Worm (Caenorhabditis elegans) whole organism, young adult: ENCODE data around the gene Y44F5A.1.

Source experiments
- B0035.1 ChIP-seq: sonication (generic microtip); optimal IDR thresholded peaks from 2 replicates; lab custom pipeline; 2016; ENCODE audit warnings: missing genetic modification characterization, mild to moderate bottlenecking, missing compliant biosample characterization, missing genotype, missing genetic modification reagents
- C17E4.6 ChIP-seq: fragments of 200-800 bp; sonication (Bioruptor generic); IDR thresholded peaks from 2 replicates; pipeline ENCODE4 v1.3.6; 2022; ENCODE audit warnings: missing genetic modification reagents, missing genetic modification characterization, missing compliant biosample characterization
- D2030.7 ChIP-seq: fragments of 200-800 bp; sonication (Bioruptor generic); IDR thresholded peaks from 2 replicates; pipeline ENCODE4 v1.3.6; 2022; ENCODE audit warnings: missing genetic modification reagents, missing genetic modification characterization, missing compliant biosample characterization
- F37B4.10 ChIP-seq: fragments of 200-800 bp; sonication (Bioruptor generic); IDR thresholded peaks from 2 replicates; pipeline ENCODE4 v1.3.6; 2022; ENCODE audit warnings: missing genetic modification characterization, missing compliant biosample characterization
- F49E8.2 ChIP-seq: sonication (generic microtip); optimal IDR thresholded peaks from 3 replicates; lab custom pipeline; 2017; ENCODE audit warnings: missing genetic modification characterization, mild to moderate bottlenecking, missing compliant biosample characterization, antibody characterized with exemption, moderate library complexity; ENCODE audit not compliant: insufficient read depth
- F57A8.1 ChIP-seq: fragments of 200-800 bp; sonication (Bioruptor generic); optimal IDR thresholded peaks from 2 replicates; lab custom pipeline; 2018; ENCODE audit warnings: mild to moderate bottlenecking, missing genetic modification characterization, moderate library complexity, missing compliant biosample characterization
- K11D2.4 ChIP-seq: fragments of 200-800 bp; sonication (Bioruptor generic); IDR thresholded peaks from 2 replicates; pipeline ENCODE4 v1.3.6; 2022; ENCODE audit warnings: missing genetic modification reagents, missing genetic modification characterization, missing compliant biosample characterization
- K12H6.12 ChIP-seq: fragments of 200-800 bp; sonication (Bioruptor generic); optimal IDR thresholded peaks from 2 replicates; lab custom pipeline; 2018; ENCODE audit warnings: mild to moderate bottlenecking, missing genetic modification characterization, missing compliant biosample characterization
- T07F8.4 ChIP-seq: sonication (generic microtip); optimal IDR thresholded peaks from 2 replicates; lab custom pipeline; 2016; ENCODE audit warnings: mild to moderate bottlenecking, missing genetic modification characterization, moderate library complexity, missing compliant biosample characterization
- Y53G8AR.9 ChIP-seq: fragments of 200-800 bp; sonication (Bioruptor generic); conservative IDR thresholded peaks from 2 replicates; pipeline ENCODE4 v1.3.6; 2022; ENCODE audit warnings: missing genetic modification reagents, missing genetic modification characterization, missing compliant biosample characterization
- Y67H2A.10 ChIP-seq: fragments of 200-800 bp; sonication (Bioruptor generic); conservative IDR thresholded peaks from 2 replicates; pipeline ENCODE4 v1.3.6; 2022; ENCODE audit warnings: missing genetic modification reagents, missing genetic modification characterization, missing compliant biosample characterization
- Y95B8A.8 ChIP-seq: fragments of 200-800 bp; sonication (Bioruptor generic); IDR thresholded peaks from 2 replicates; pipeline ENCODE4 v1.3.6; 2022; ENCODE audit warnings: missing genetic modification reagents, missing genetic modification characterization, missing compliant biosample characterization
- ZK185.1 ChIP-seq: sonication (generic microtip); optimal IDR thresholded peaks from 2 replicates; lab custom pipeline; 2016; ENCODE audit warnings: mild to moderate bottlenecking, missing genetic modification characterization, missing compliant biosample characterization; ENCODE audit not compliant: poor library complexity, severe bottlenecking
- akir-1 ChIP-seq: fragments of 200-800 bp; sonication (Bioruptor generic); optimal IDR thresholded peaks from 2 replicates; lab custom pipeline; 2018; ENCODE audit warnings: mild to moderate bottlenecking, missing genetic modification characterization, moderate library complexity, missing compliant biosample characterization
- ama-1 ChIP-seq, 3 experiments: fragments of 150-350 bp in 1 of 3; sonication (generic microtip) in 2 of 3; optimal IDR thresholded peaks; 2 replicates each; lab custom pipeline; 2014 to 2018; ENCODE audit warnings: missing biosample characterization in 2 of 3, missing genetic modification characterization in 2 of 3, missing genetic modification reagents in 2 of 3
- ccch-3 ChIP-seq: fragments of 200-800 bp; sonication (Bioruptor generic); optimal IDR thresholded peaks from 2 replicates; lab custom pipeline; 2018; ENCODE audit warnings: mild to moderate bottlenecking, missing genetic modification characterization, missing compliant biosample characterization
- ceh-100 ChIP-seq: fragments of 200-800 bp; sonication (Bioruptor generic); IDR thresholded peaks from 2 replicates; pipeline ENCODE4 v1.3.6; 2022; ENCODE audit warnings: missing genetic modification reagents, missing genetic modification characterization, missing compliant biosample characterization
- ceh-27 ChIP-seq: fragments of 200-800 bp; sonication (Bioruptor generic); optimal IDR thresholded peaks from 2 replicates; lab custom pipeline; 2018; ENCODE audit warnings: mild to moderate bottlenecking, missing genetic modification characterization, moderate library complexity, missing compliant biosample characterization
- chd-7 ChIP-seq: sonication (generic microtip); optimal IDR thresholded peaks from 2 replicates; lab custom pipeline; 2016; ENCODE audit warnings: mild to moderate bottlenecking, missing genetic modification characterization, moderate library complexity, missing compliant biosample characterization
- dox-1 ChIP-seq: fragments of 200-800 bp; sonication (Bioruptor generic); IDR thresholded peaks from 2 replicates; pipeline ENCODE4 v1.3.6; 2022; ENCODE audit warnings: missing genetic modification reagents, missing genetic modification characterization, missing compliant biosample characterization
- egl-44 ChIP-seq: fragments of 200-800 bp; sonication (Bioruptor generic); IDR thresholded peaks from 2 replicates; pipeline ENCODE4 v1.3.6; 2022; ENCODE audit warnings: missing genetic modification reagents, missing genetic modification characterization, missing compliant biosample characterization
- hlh-26 ChIP-seq: fragments of 200-800 bp; sonication (Bioruptor generic); conservative IDR thresholded peaks from 2 replicates; pipeline ENCODE4 v1.3.6; 2022; ENCODE audit warnings: missing genetic modification reagents, missing genetic modification characterization, missing compliant biosample characterization
- hrde-1 ChIP-seq: sonication (generic microtip); optimal IDR thresholded peaks from 2 replicates; lab custom pipeline; 2016; ENCODE audit warnings: missing genetic modification characterization, mild to moderate bottlenecking, missing compliant biosample characterization, moderate library complexity, missing genotype, missing genetic modification reagents, borderline replicate concordance
- hsf-1 ChIP-seq: fragments of 200-800 bp; sonication (Bioruptor generic); IDR thresholded peaks from 2 replicates; pipeline ENCODE4 v1.3.6; 2022; ENCODE audit warnings: missing genetic modification reagents, missing genetic modification characterization, missing compliant biosample characterization
- lag-1 ChIP-seq: fragments of 200-800 bp; sonication (Bioruptor generic); IDR thresholded peaks from 2 replicates; pipeline ENCODE4 v1.3.6; 2022; ENCODE audit warnings: missing genetic modification reagents, missing genetic modification characterization, missing compliant biosample characterization
- let-526 ChIP-seq: fragments of 200-800 bp; sonication (Bioruptor generic); IDR thresholded peaks from 2 replicates; pipeline ENCODE4 v1.3.6; 2022; ENCODE audit warnings: missing genetic modification reagents, missing genetic modification characterization, missing compliant biosample characterization
- lsl-1 ChIP-seq: fragments of 200-800 bp; sonication (Bioruptor generic); optimal IDR thresholded peaks from 2 replicates; lab custom pipeline; 2018; ENCODE audit warnings: mild to moderate bottlenecking, missing genetic modification characterization, moderate library complexity, missing compliant biosample characterization
- mel-28 ChIP-seq: sonication (generic microtip); optimal IDR thresholded peaks from 2 replicates; lab custom pipeline; 2016; ENCODE audit warnings: borderline replicate concordance, mild to moderate bottlenecking, missing genetic modification characterization, missing compliant biosample characterization
- mes-4 ChIP-seq: sonication (generic microtip); optimal IDR thresholded peaks from 2 replicates; lab custom pipeline; 2016; ENCODE audit warnings: missing genotype, missing genetic modification characterization, missing compliant biosample characterization
- mxl-1 ChIP-seq: sonication (generic microtip); optimal IDR thresholded peaks from 2 replicates; lab custom pipeline; 2016; ENCODE audit warnings: missing genetic modification characterization, missing compliant biosample characterization
- nfya-2 ChIP-seq: fragments of 200-800 bp; sonication (Bioruptor generic); IDR thresholded peaks from 2 replicates; pipeline ENCODE4 v1.3.6; 2022; ENCODE audit warnings: missing genetic modification reagents, missing genetic modification characterization, missing compliant biosample characterization
- nhr-179 ChIP-seq: sonication (generic microtip); optimal IDR thresholded peaks from 2 replicates; lab custom pipeline; 2016; ENCODE audit warnings: mild to moderate bottlenecking, missing genetic modification characterization, missing compliant biosample characterization
- nhr-80 ChIP-seq: sonication (generic microtip); optimal IDR thresholded peaks from 2 replicates; lab custom pipeline; 2016; ENCODE audit warnings: missing genetic modification characterization, missing compliant biosample characterization
- nhr-90 ChIP-seq: sonication (generic microtip); optimal IDR thresholded peaks from 2 replicates; lab custom pipeline; 2016; ENCODE audit warnings: missing genotype, mild to moderate bottlenecking, missing genetic modification characterization, missing compliant biosample characterization
- rec-8 ChIP-seq, 2 experiments: sonication (generic microtip); optimal IDR thresholded peaks; 2 replicates each; lab custom pipeline; 2016; ENCODE audit warnings: mild to moderate bottlenecking in 2 of 2, missing genetic modification characterization in 2 of 2, missing genetic modification reagents in 2 of 2, missing genotype in 2 of 2, missing biosample characterization in 1 of 2, missing compliant biosample characterization in 1 of 2, moderate library complexity in 1 of 2
- rpc-1 ChIP-seq, 2 experiments: fragments of 150-350 bp in 1 of 2; sonication (generic microtip) in 1 of 2; optimal IDR thresholded peaks; 2 replicates each; lab custom pipeline; 2014 to 2018; ENCODE audit warnings: missing biosample characterization in 1 of 2, missing genetic modification characterization in 1 of 2, missing genetic modification reagents in 1 of 2, missing genotype in 1 of 2
- tbp1 ChIP-seq: fragments of 200-800 bp; sonication (Bioruptor generic); optimal IDR thresholded peaks from 2 replicates; lab custom pipeline; 2018; ENCODE audit warnings: mild to moderate bottlenecking, missing genetic modification characterization, missing compliant biosample characterization
- tlf-1 ChIP-seq: fragments of 200-800 bp; sonication (Bioruptor generic); optimal IDR thresholded peaks from 2 replicates; lab custom pipeline; 2018; ENCODE audit warnings: mild to moderate bottlenecking, missing genetic modification characterization, missing compliant biosample characterization
- unc-130 ChIP-seq: sonication (generic microtip); optimal IDR thresholded peaks from 2 replicates; lab custom pipeline; 2016; ENCODE audit warnings: missing genetic modification reagents, missing genetic modification characterization, missing compliant biosample characterization
- unc-62 ChIP-seq: fragments of 150-350 bp; optimal IDR thresholded peaks from 2 replicates; lab custom pipeline; 2014; ENCODE audit warnings: missing biosample characterization, missing genetic modification reagents, missing genetic modification characterization
- zfh-2 ChIP-seq: fragments of 200-800 bp; sonication (Bioruptor generic); conservative IDR thresholded peaks from 2 replicates; pipeline ENCODE4 v1.3.6; 2022; ENCODE audit warnings: missing genetic modification reagents, missing genetic modification characterization, missing compliant biosample characterization
- zim-3 ChIP-seq: sonication (generic microtip); optimal IDR thresholded peaks from 2 replicates; lab custom pipeline; 2017; ENCODE audit warnings: mild to moderate bottlenecking, missing genetic modification characterization, moderate library complexity, missing compliant biosample characterization
- ztf-18 ChIP-seq: sonication (generic microtip); optimal IDR thresholded peaks from 2 replicates; lab custom pipeline; 2016; ENCODE audit warnings: missing genotype, mild to moderate bottlenecking, missing genetic modification characterization, missing compliant biosample characterization
- ztf-25 ChIP-seq: fragments of 200-800 bp; sonication (Bioruptor generic); IDR thresholded peaks from 2 replicates; pipeline ENCODE4 v1.3.6; 2022; ENCODE audit warnings: missing genetic modification reagents, missing genetic modification characterization, missing compliant biosample characterization
- ztf-26 ChIP-seq: sonication (generic microtip); optimal IDR thresholded peaks from 2 replicates; lab custom pipeline; 2017; ENCODE audit warnings: missing genetic modification characterization, missing compliant biosample characterization
- ztf-6 ChIP-seq: fragments of 200-800 bp; sonication (Bioruptor generic); IDR thresholded peaks from 2 replicates; pipeline ENCODE4 v1.3.6; 2022; ENCODE audit warnings: missing genetic modification reagents, missing genetic modification characterization, missing compliant biosample characterization

Gene Y44F5A.1

ce11 chrIII:4195306-4196008 is 52.0 kb downstream of the Y44F5A.1 start:
- TF ChIP-seq chd-7 (tag; lab: Kevin White, UChicago), result peak; percentile 79
- no peak for TF ChIP-seq T07F8.4 (tag; lab: Kevin White, UChicago)
- TF ChIP-seq ZK185.1, result peak; percentile 72
- TF ChIP-seq ztf-25 (GFP tag; lab: Robert Waterston, UW), result no peak
- no peak for TF ChIP-seq unc-130
- 0 out of 2 replicates have a peak, but pooled peaks have one; percentile 49 for TF ChIP-seq let-526
- no peak for TF ChIP-seq ztf-6 (GFP tag; lab: Robert Waterston, UW)
- TF ChIP-seq Y95B8A.8, result no peak
- TF ChIP-seq mes-4 (tag; lab: Kevin White, UChicago), result no peak
- TF ChIP-seq unc-62 (GFP tag; lab: Kevin White, UChicago), result no peak
- no peak for TF ChIP-seq rpc-1 (optimal IDR thresholded peaks at IDR 0.05; lab: Kevin White, UChicago)
- no peak for TF ChIP-seq rpc-1 (tag; optimal IDR thresholded peaks at IDR 0.05; lab: Kevin White, UChicago)
- peak; percentile 56 for TF ChIP-seq ztf-26 (tag; lab: Kevin White, UChicago)
- TF ChIP-seq dox-1 (GFP tag; lab: Robert Waterston, UW), result peak; percentile 46
- peak; percentile 41 for TF ChIP-seq tbp1 (GFP tag; lab: Kevin White, UChicago)
- TF ChIP-seq nhr-179 (tag; lab: Kevin White, UChicago), result no peak
- TF ChIP-seq mel-28, result peak; percentile 54
- TF ChIP-seq F37B4.10 (GFP tag; lab: Robert Waterston, UW), result no peak
- peak; percentile 11 for TF ChIP-seq mxl-1 (tag; lab: Kevin White, UChicago)
- no peak for TF ChIP-seq lag-1 (GFP tag; lab: Robert Waterston, UW)
- no peak for TF ChIP-seq hrde-1 (tag; lab: Kevin White, UChicago)
- TF ChIP-seq ama-1 (optimal IDR thresholded peaks at IDR 0.05; lab: Kevin White, UChicago), result peak; percentile 96
- TF ChIP-seq ama-1 (GFP tag; optimal IDR thresholded peaks at IDR 0.05; lab: Kevin White, UChicago), result peak in 1 of 2 experiments; percentile 68
- TF ChIP-seq nfya-2 (GFP tag; lab: Robert Waterston, UW), result no peak
- peak; percentile 30; the same call in 1 of the 2 replicates for TF ChIP-seq hsf-1 (GFP tag; lab: Robert Waterston, UW)
- TF ChIP-seq egl-44 (GFP tag; lab: Robert Waterston, UW), result no peak
- TF ChIP-seq nhr-90, result peak; percentile 59
- TF ChIP-seq Y67H2A.10, result no peak
- no peak for TF ChIP-seq ccch-3 (GFP tag; lab: Kevin White, UChicago)
- peak; percentile 6 for TF ChIP-seq nhr-80 (tag; lab: Kevin White, UChicago)
- TF ChIP-seq ceh-27 (GFP tag; lab: Kevin White, UChicago), result peak; percentile 42
- TF ChIP-seq D2030.7 (GFP tag; lab: Robert Waterston, UW), result 0 out of 2 replicates have a peak, but pooled peaks have one; percentile 24
- no peak for TF ChIP-seq C17E4.6 (GFP tag; lab: Robert Waterston, UW)
- no peak for TF ChIP-seq F49E8.2 (tag; lab: Kevin White, UChicago)
- TF ChIP-seq F57A8.1 (GFP tag; lab: Kevin White, UChicago), result no peak
- no peak; the same call in 1 of the 2 replicates for TF ChIP-seq ceh-100 (GFP tag; lab: Robert Waterston, UW)
- TF ChIP-seq lsl-1 (GFP tag; lab: Kevin White, UChicago), result no peak
- no peak for TF ChIP-seq hlh-26 (GFP tag; lab: Robert Waterston, UW)
- peak; percentile 77 for TF ChIP-seq tlf-1 (GFP tag; lab: Kevin White, UChicago)
- TF ChIP-seq K11D2.4 (GFP tag; lab: Robert Waterston, UW), result peak; percentile 73
- peak in 1 of 2 experiments; percentile 29 for TF ChIP-seq rec-8 (tag; optimal IDR thresholded peaks at IDR 0.05; lab: Kevin White, UChicago)
- TF ChIP-seq zim-3 (tag; lab: Kevin White, UChicago), result peak; percentile 74
- TF ChIP-seq zfh-2 (GFP tag; lab: Robert Waterston, UW), result no peak
- no peak for TF ChIP-seq ztf-18 (tag; lab: Kevin White, UChicago)
- TF ChIP-seq Y53G8AR.9 (GFP tag; lab: Robert Waterston, UW), result peak; percentile 94
- TF ChIP-seq K12H6.12 (tag; lab: Kevin White, UChicago), result peak; percentile 39
- no peak for TF ChIP-seq akir-1
- no peak for TF ChIP-seq B0035.1
